Worm (Caenorhabditis elegans): ENCODE measurements around the gene Y54E2A.8.

Gene Y54E2A.8

DNA sequence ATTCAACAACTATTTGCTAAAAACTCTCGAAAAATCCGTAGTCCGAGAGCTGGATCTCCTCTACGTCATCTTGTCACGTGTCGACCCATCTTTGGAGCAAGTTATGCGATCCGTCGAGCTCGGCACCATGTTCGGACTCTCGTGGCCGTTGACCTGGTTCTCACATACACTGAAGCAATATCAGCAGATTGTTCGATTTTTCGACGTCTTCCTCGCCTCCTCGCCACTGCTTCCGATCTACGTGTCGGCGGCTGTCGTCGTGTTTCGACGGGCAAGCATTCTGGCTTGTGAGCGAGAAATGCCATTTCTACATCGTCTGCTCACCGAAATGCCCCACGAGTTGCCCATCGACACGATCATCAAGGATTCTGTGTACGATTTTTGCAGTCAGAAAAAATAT lies 21.2 kb downstream of the Y54E2A.8 start:
- TF ChIP-seq tab-1 (GFP tag; IDR thresholded peaks at IDR 0.05): no peak

DNA sequence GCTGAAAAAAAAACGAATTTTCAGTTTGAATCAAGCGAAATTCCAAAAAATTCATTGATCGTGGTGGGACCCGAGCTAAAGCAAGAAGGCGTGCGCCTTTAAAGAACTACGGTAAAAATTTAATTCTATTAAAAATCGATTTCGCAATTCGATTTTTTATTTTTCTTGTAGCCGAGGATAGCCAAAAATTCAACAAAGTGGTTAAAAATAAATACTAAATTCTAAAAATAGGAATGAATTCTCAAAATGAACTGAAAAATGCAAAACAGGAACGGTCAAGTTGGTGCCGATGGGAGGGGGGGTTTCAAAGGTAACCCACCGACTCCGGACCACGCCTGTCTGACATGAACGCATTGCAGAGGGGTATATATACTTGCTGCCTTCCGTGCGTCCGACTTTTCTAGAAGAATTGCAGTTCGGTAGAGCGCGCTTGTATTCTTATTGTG lies 23.0 kb downstream of the Y54E2A.8 start:
- TF ChIP-seq flt-1 (GFP tag; IDR thresholded peaks at IDR 0.05) (peak; percentile 85), cog-1 (tag; optimal IDR thresholded peaks at IDR 0.05) (no peak), ref-1 (GFP tag; conservative IDR thresholded peaks at IDR 0.05) (0 out of 2 replicates have a peak, but pooled peaks have one; percentile 44)

DNA sequence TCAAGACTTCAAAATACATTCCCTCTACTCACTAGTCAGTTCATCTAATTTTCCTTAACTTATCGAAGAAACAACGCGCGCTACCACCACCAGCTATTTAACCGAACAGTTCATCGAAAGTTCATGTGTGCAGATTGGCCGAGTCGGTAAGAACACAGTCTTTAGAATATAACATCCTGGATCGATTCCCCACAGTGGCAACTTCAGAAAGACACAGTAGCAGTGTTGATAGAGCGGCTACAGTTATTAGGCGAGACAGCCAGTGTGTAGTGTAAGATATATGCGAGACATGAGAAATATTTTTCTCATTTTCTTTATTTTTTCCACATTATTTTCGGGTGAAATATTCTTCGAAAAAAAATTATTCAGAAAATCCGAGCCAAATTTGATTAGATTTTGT lies 24.4 kb downstream of the Y54E2A.8 start:
- TF ChIP-seq flt-1 (GFP tag; IDR thresholded peaks at IDR 0.05): 0 out of 2 replicates have a peak, but pooled peaks have one; percentile 21

DNA sequence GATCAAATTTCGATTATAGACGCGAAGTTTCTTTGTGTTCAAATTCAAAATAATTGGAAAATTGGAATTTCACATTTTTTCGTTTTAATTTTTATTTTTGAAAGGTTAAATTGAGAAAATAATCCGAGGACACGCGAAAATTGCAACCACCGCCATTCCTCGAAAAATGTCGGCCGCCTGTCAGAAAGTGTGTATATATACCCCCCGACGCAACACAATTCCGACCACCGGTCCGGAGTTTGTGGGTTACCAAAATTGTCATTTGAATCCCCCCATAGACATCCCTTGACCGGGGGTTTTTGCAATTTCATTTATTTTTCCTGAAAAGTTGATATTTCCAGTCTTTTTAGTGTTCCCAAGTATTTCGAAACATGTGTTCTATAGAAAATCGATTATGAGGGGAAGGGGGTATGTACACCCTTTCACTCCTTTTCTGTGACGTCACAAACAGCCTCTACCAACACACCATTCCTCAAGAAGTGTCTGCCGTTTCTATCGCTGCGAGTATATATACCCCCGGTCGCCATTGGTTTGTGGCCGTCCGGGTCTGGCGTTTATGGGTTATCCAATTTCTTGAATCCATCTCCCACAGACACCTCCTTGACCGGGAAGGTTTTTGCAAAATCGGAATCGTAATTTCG lies 26.2 kb downstream of the Y54E2A.8 start, which contains the start of gene W01D2.3:
Gene W01D2.3, minus strand, starts transcription at position 51 of the 641 bp plus-strand sequence.
- peak; percentile 84 for TF ChIP-seq ref-1 (GFP tag; conservative IDR thresholded peaks at IDR 0.05)
- peak; percentile 83 for TF ChIP-seq ztf-29 (GFP tag; IDR thresholded peaks at IDR 0.05)
- peak; percentile 87 for TF ChIP-seq T22C8.4 (GFP tag; IDR thresholded peaks at IDR 0.05)
- peak; percentile 66 for TF ChIP-seq med-1 (GFP tag; optimal IDR thresholded peaks at IDR 0.05; ENCODE audit: insufficient read depth)
- peak; percentile 93 for TF ChIP-seq ztf-23 (GFP tag; IDR thresholded peaks at IDR 0.05)
- peak; percentile 82 for TF ChIP-seq cog-1 (tag; optimal IDR thresholded peaks at IDR 0.05)
- peak; percentile 93 for TF ChIP-seq flt-1 (GFP tag; IDR thresholded peaks at IDR 0.05)
- peak; percentile 90 for TF ChIP-seq tab-1 (GFP tag; IDR thresholded peaks at IDR 0.05)
- TF ChIP-seq klf-2 (GFP tag; conservative IDR thresholded peaks at IDR 0.05): peak; percentile 86

DNA sequence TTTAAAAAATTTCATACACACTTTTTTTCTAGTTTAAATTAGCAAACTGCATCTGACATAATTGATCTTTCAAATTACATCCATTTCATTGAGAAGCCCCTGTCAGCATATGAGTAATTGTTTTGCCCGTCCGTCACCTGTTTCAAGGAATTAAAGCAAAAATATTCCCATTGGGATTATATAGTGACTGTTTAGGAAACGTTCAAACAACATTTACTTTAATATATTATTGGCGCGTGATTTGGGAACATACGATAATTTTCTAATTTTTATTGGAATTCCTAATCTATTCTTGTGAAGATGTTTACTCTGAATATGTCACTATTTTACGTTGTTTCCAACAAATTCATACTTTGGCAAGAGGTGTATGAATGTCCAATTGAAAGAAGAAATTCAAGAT lies 27.5 kb downstream of the Y54E2A.8 start, which contains the start of gene srt-11:
Gene srt-11, plus strand, starts transcription at position 301 of the 400 bp plus-strand sequence.
- TF ChIP-seq T22C8.4 (GFP tag; IDR thresholded peaks at IDR 0.05): no peak
- no peak for TF ChIP-seq flt-1 (GFP tag; IDR thresholded peaks at IDR 0.05)
- no peak for TF ChIP-seq cog-1 (tag; optimal IDR thresholded peaks at IDR 0.05)
- TF ChIP-seq ztf-29 (GFP tag; IDR thresholded peaks at IDR 0.05): no peak
- no peak for TF ChIP-seq ref-1 (GFP tag; conservative IDR thresholded peaks at IDR 0.05)
- TF ChIP-seq med-1 (GFP tag; optimal IDR thresholded peaks at IDR 0.05; ENCODE audit: insufficient read depth): no peak
- no peak for TF ChIP-seq tab-1 (GFP tag; IDR thresholded peaks at IDR 0.05)
- no peak for TF ChIP-seq klf-2 (GFP tag; conservative IDR thresholded peaks at IDR 0.05)
- TF ChIP-seq ztf-23 (GFP tag; IDR thresholded peaks at IDR 0.05): no peak

DNA sequence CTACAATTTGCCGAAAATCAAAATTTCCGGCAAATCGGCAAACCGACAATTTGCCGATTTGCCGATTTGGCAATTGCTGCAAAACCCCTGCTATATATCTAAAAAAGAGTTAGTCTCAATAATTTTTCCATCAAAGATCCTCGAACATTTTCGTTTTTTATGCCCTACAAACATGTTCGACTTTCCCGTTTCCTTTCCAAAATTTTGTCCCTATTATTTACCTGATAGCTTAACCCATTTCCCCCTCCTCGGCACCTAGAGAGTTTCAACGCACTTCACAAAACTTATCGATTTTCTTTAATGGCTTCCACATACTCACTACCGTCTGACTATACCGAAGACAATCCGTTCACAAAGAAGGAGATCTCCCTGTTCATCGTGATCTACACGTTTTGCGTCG lies 30.5 kb downstream of the Y54E2A.8 start, which contains the start of gene W01D2.6:
Gene W01D2.6, plus strand, starts transcription at position 301 of the 400 bp plus-strand sequence.
- TF ChIP-seq ztf-29 (GFP tag; IDR thresholded peaks at IDR 0.05) (no peak), ztf-23 (GFP tag; IDR thresholded peaks at IDR 0.05) (no peak), cog-1 (tag; optimal IDR thresholded peaks at IDR 0.05) (no peak), T22C8.4 (GFP tag; IDR thresholded peaks at IDR 0.05) (no peak), tab-1 (GFP tag; IDR thresholded peaks at IDR 0.05) (no peak), med-1 (GFP tag; optimal IDR thresholded peaks at IDR 0.05; ENCODE audit: insufficient read depth) (no peak), klf-2 (GFP tag; conservative IDR thresholded peaks at IDR 0.05) (no peak), flt-1 (GFP tag; IDR thresholded peaks at IDR 0.05) (no peak), ref-1 (GFP tag; conservative IDR thresholded peaks at IDR 0.05) (no peak)

DNA sequence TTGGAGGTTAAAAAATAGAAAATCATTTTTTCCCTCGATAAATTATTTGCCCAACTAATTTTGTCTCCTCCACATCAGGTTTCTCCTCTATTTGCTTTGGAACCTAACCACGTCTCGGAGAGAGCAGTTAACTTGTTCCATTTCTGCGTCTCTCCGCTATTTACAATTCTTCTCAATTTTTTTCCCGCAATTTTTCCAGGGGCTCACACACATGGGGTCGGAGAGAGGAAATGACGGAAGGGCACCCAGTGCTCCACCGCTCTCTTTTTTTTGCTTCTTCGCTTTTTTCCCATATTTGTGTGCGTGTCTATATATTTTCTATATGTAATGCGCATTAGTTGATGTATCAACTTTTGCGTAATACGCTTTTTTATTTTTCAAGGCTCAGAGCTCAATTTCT lies 32.5 kb downstream of the Y54E2A.8 start:
- TF ChIP-seq tab-1 (GFP tag; IDR thresholded peaks at IDR 0.05) (no peak), ref-1 (GFP tag; conservative IDR thresholded peaks at IDR 0.05) (no peak), med-1 (GFP tag; optimal IDR thresholded peaks at IDR 0.05; ENCODE audit: insufficient read depth) (no peak), T22C8.4 (GFP tag; IDR thresholded peaks at IDR 0.05) (no peak), flt-1 (GFP tag; IDR thresholded peaks at IDR 0.05) (no peak), klf-2 (GFP tag; conservative IDR thresholded peaks at IDR 0.05) (no peak), ztf-29 (GFP tag; IDR thresholded peaks at IDR 0.05) (no peak), ztf-23 (GFP tag; IDR thresholded peaks at IDR 0.05) (no peak), cog-1 (tag; optimal IDR thresholded peaks at IDR 0.05) (no peak)

DNA sequence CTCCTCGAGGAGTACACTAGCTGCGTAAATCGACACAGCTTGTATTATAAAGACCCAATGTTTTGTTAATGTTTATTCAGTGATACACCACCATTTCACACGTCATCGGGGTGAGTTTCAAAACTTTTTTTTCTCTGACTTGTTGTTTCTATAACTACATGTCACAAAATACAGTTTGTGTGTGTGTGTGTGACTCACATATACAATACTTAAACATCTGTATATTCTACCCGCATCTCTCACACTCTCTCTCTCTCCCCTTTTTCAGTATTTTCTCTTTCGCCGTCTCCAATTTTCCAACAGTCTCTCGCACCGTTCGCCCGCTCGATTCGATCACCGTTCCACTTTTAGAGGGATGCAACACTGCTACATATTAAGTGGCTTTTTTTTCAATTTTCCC lies 33.3 kb downstream of the Y54E2A.8 start:
- TF ChIP-seq cog-1 (tag; optimal IDR thresholded peaks at IDR 0.05): no peak
- TF ChIP-seq med-1 (GFP tag; optimal IDR thresholded peaks at IDR 0.05; ENCODE audit: insufficient read depth): no peak

DNA sequence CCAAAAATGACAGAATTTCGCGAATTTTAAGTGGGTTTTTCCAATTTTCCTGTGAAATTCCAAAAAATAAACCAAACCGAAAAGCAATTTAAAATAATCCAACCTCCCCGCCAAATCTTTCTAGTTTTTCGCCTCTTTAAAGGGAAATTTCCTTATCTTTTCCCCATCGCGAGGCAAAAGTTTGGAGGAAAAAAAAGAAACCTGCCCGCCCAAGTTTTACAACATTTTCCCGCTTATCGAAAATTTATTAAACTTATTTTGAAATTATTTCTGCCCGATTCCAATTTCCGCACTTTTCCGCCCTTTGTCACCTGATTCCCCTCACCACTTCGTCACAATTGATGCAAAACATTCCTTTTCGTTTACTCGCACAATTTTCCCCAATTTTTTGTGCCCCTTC lies 34.1 kb downstream of the Y54E2A.8 start, which contains the start of gene osta-3:
Gene osta-3, plus strand, starts transcription at position 301 of the 400 bp plus-strand sequence.
- TF ChIP-seq flt-1 (GFP tag; IDR thresholded peaks at IDR 0.05) (no peak), tab-1 (GFP tag; IDR thresholded peaks at IDR 0.05) (no peak), cog-1 (tag; optimal IDR thresholded peaks at IDR 0.05) (no peak), ztf-23 (GFP tag; IDR thresholded peaks at IDR 0.05) (no peak), ref-1 (GFP tag; conservative IDR thresholded peaks at IDR 0.05) (no peak), ztf-29 (GFP tag; IDR thresholded peaks at IDR 0.05) (no peak), med-1 (GFP tag; optimal IDR thresholded peaks at IDR 0.05; ENCODE audit: insufficient read depth) (no peak), T22C8.4 (GFP tag; IDR thresholded peaks at IDR 0.05) (no peak), klf-2 (GFP tag; conservative IDR thresholded peaks at IDR 0.05) (no peak)

DNA sequence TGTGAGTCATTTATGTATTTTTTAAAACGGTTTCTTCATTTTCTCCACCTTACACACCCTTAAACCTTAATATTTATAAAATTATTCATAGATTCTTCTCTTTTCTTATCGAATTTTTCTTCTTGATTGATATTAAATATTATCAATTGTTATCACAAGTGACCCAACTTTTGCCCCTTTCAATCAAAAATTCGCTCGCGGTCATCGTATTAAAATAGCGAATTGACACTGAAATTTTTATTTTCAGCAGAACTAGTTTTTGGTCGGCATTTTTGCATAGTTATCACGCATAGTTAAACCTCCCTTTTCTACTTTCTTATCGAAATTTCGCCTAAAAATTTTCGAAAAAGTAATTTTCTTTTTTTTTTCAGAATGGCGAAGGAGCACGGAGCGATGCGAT lies 34.5 kb downstream of the Y54E2A.8 start:
- TF ChIP-seq cog-1 (tag; optimal IDR thresholded peaks at IDR 0.05) (no peak), T22C8.4 (GFP tag; IDR thresholded peaks at IDR 0.05) (no peak), flt-1 (GFP tag; IDR thresholded peaks at IDR 0.05) (no peak), ztf-23 (GFP tag; IDR thresholded peaks at IDR 0.05) (no peak), klf-2 (GFP tag; conservative IDR thresholded peaks at IDR 0.05) (no peak), ref-1 (GFP tag; conservative IDR thresholded peaks at IDR 0.05) (no peak), tab-1 (GFP tag; IDR thresholded peaks at IDR 0.05) (no peak), med-1 (GFP tag; optimal IDR thresholded peaks at IDR 0.05; ENCODE audit: insufficient read depth) (no peak), ztf-29 (GFP tag; IDR thresholded peaks at IDR 0.05) (no peak)

Data from whole organism, midembryonic.